In genomic region chr3R:21874982-21875466, dm6 we compare ENCODE assay signal across 6 fruit fly cellular contexts.
TF ChIP-seq lines count a peak whose summit lies in the region.

CG6656 (plus strand) TSS chr3R:21875293.

- TF ChIP-seq CTCF in whole organism, embryonic (GFP tag; optimal IDR thresholded peaks at IDR 0.05; lab: Kevin White, UChicago): no peak

TF ChIP-seq in whole organism, 6 proteins besides CTCF, POLR2A, EP300 and RAD21:
- TF ChIP-seq CG8478 (optimal IDR thresholded peaks at IDR 0.05; lab: Kevin White, UChicago) (peak; percentile 68), usp (GFP tag; optimal IDR thresholded peaks at IDR 0.05; lab: Kevin White, UChicago) (no peak), pan (optimal IDR thresholded peaks at IDR 0.05; lab: Kevin White, UChicago) (peak; percentile 72)

TF ChIP-seq in whole organism, adult, 20 proteins besides CTCF, POLR2A, EP300 and RAD21 (continues in another document):
- TF ChIP-seq ovo (GFP tag; optimal IDR thresholded peaks at IDR 0.05; lab: Kevin White, UChicago): no peak
- TF ChIP-seq CG1620 (GFP tag; optimal IDR thresholded peaks at IDR 0.05; lab: Kevin White, UChicago): no peak
- no peak for TF ChIP-seq tj (GFP tag; optimal IDR thresholded peaks at IDR 0.05; lab: Kevin White, UChicago)
- no peak for TF ChIP-seq Clk (GFP tag; optimal IDR thresholded peaks at IDR 0.05; lab: Kevin White, UChicago)
- TF ChIP-seq CG12768 (GFP tag; optimal IDR thresholded peaks at IDR 0.05; lab: Kevin White, UChicago): peak; percentile 22
- peak; percentile 12 for TF ChIP-seq CG33017 (tag; optimal IDR thresholded peaks at IDR 0.05; lab: Kevin White, UChicago)
- no peak for TF ChIP-seq pad (GFP tag; optimal IDR thresholded peaks at IDR 0.05; lab: Kevin White, UChicago)
- peak; percentile 17 for TF ChIP-seq CG7045 (GFP tag; optimal IDR thresholded peaks at IDR 0.05; lab: Kevin White, UChicago)
- TF ChIP-seq cic (GFP tag; optimal IDR thresholded peaks at IDR 0.05; lab: Kevin White, UChicago): peak; percentile 9
- no peak for TF ChIP-seq toe (GFP tag; optimal IDR thresholded peaks at IDR 0.05; lab: Kevin White, UChicago)
- TF ChIP-seq cnc (optimal IDR thresholded peaks at IDR 0.05; lab: Kevin White, UChicago): no peak
- peak; percentile 58 for TF ChIP-seq Hr96 (GFP tag; optimal IDR thresholded peaks at IDR 0.05; lab: Kevin White, UChicago)
- TF ChIP-seq CG7101 (tag; optimal IDR thresholded peaks at IDR 0.05; lab: Kevin White, UChicago): no peak
- peak; percentile 8 for TF ChIP-seq CG11617 (GFP tag; optimal IDR thresholded peaks at IDR 0.05; lab: Kevin White, UChicago)
- peak; percentile 5 for TF ChIP-seq bab1 (GFP tag; optimal IDR thresholded peaks at IDR 0.05; lab: Kevin White, UChicago)
- peak; percentile 28 for TF ChIP-seq CG14711 (tag; optimal IDR thresholded peaks at IDR 0.05; lab: Kevin White, UChicago)
- TF ChIP-seq Crg-1 (GFP tag; optimal IDR thresholded peaks at IDR 0.05; lab: Kevin White, UChicago): no peak
- no peak for TF ChIP-seq CG5204 (GFP tag; optimal IDR thresholded peaks at IDR 0.05; lab: Kevin White, UChicago)

TF ChIP-seq in whole organism, embryonic, 481 proteins besides CTCF, POLR2A, EP300 and RAD21 (continues in another document):
- TF ChIP-seq CG33213 (GFP tag; optimal IDR thresholded peaks at IDR 0.05; lab: Kevin White, UChicago): no peak
- TF ChIP-seq dimm (GFP tag; IDR thresholded peaks at IDR 0.05; lab: Robert Waterston, UW): no peak
- peak; percentile 8 for TF ChIP-seq CrebB (tag; optimal IDR thresholded peaks at IDR 0.05; lab: Kevin White, UChicago)
- TF ChIP-seq gem (tag; optimal IDR thresholded peaks at IDR 0.05; lab: Kevin White, UChicago): no peak
- TF ChIP-seq Aef1 (GFP tag; IDR thresholded peaks at IDR 0.05; lab: Robert Waterston, UW): no peak
- TF ChIP-seq her (GFP tag; optimal IDR thresholded peaks at IDR 0.05; lab: Kevin White, UChicago): no peak
- TF ChIP-seq fd3F (GFP tag; optimal IDR thresholded peaks at IDR 0.05; lab: Kevin White, UChicago): no peak
- TF ChIP-seq Dip3 (GFP tag; optimal IDR thresholded peaks at IDR 0.05; lab: Kevin White, UChicago): no peak
- no peak for TF ChIP-seq nau (GFP tag; optimal IDR thresholded peaks at IDR 0.05; lab: Kevin White, UChicago)
- no peak for TF ChIP-seq CG12942 (GFP tag; optimal IDR thresholded peaks at IDR 0.05; lab: Kevin White, UChicago)
- no peak for TF ChIP-seq nerfin-2 (GFP tag; IDR thresholded peaks at IDR 0.05; lab: Robert Waterston, UW; ENCODE audit: partially characterized antibody)
- TF ChIP-seq inv (GFP tag; IDR thresholded peaks at IDR 0.05; lab: Robert Waterston, UW; ENCODE audit: partially characterized antibody): no peak
- TF ChIP-seq Bgb (GFP tag; IDR thresholded peaks at IDR 0.05; lab: Robert Waterston, UW; ENCODE audit: partially characterized antibody): peak; percentile 38; the same call in 1 of the 2 replicates
- TF ChIP-seq Usf (GFP tag; optimal IDR thresholded peaks at IDR 0.05; lab: Kevin White, UChicago): no peak
- no peak for TF ChIP-seq CG3281 (GFP tag; optimal IDR thresholded peaks at IDR 0.05; lab: Kevin White, UChicago)
- TF ChIP-seq CG7963 (GFP tag; IDR thresholded peaks at IDR 0.05; lab: Robert Waterston, UW; ENCODE audit: partially characterized antibody): no peak
- no peak for TF ChIP-seq CG11560 (tag; IDR thresholded peaks at IDR 0.05; lab: Robert Waterston, UW)
- no peak for TF ChIP-seq gcm (GFP tag; optimal IDR thresholded peaks at IDR 0.05; lab: Kevin White, UChicago)

TF ChIP-seq in whole organism, prepupa, 60 proteins besides CTCF, POLR2A, EP300 and RAD21 (continues in another document):
- TF ChIP-seq CG6276 (GFP tag; optimal IDR thresholded peaks at IDR 0.05; lab: Kevin White, UChicago): no peak
- TF ChIP-seq Sox102F (GFP tag; optimal IDR thresholded peaks at IDR 0.05; lab: Kevin White, UChicago): no peak
- TF ChIP-seq lz (GFP tag; optimal IDR thresholded peaks at IDR 0.05; lab: Kevin White, UChicago): no peak
- TF ChIP-seq Eip75B (GFP tag; optimal IDR thresholded peaks at IDR 0.05; lab: Kevin White, UChicago): no peak
- peak; percentile 47 for TF ChIP-seq fkh (GFP tag; optimal IDR thresholded peaks at IDR 0.05; lab: Kevin White, UChicago)
- TF ChIP-seq salr (GFP tag; optimal IDR thresholded peaks at IDR 0.05; lab: Kevin White, UChicago): no peak
- TF ChIP-seq eg (GFP tag; IDR thresholded peaks at IDR 0.05; lab: Robert Waterston, UW): no peak; the same call in 2 of the 3 replicates
- TF ChIP-seq CG15336 (GFP tag; IDR thresholded peaks at IDR 0.05; lab: Robert Waterston, UW): peak; percentile 64
- TF ChIP-seq dsx (GFP tag; optimal IDR thresholded peaks at IDR 0.05; lab: Kevin White, UChicago; ENCODE audit: poor library complexity, severe bottlenecking): peak; percentile 87
- peak; percentile 76 for TF ChIP-seq Lpt (GFP tag; optimal IDR thresholded peaks at IDR 0.05; lab: Kevin White, UChicago)
- TF ChIP-seq CG6854 (GFP tag; optimal IDR thresholded peaks at IDR 0.05; lab: Kevin White, UChicago): peak; percentile 25
- TF ChIP-seq net (GFP tag; optimal IDR thresholded peaks at IDR 0.05; lab: Kevin White, UChicago): peak; percentile 2
- peak; percentile 19 for TF ChIP-seq Ets96B (tag; optimal IDR thresholded peaks at IDR 0.05; lab: Kevin White, UChicago)
- TF ChIP-seq CG3032 (tag; optimal IDR thresholded peaks at IDR 0.05; lab: Kevin White, UChicago): no peak
- no peak for TF ChIP-seq CG4318 (GFP tag; optimal IDR thresholded peaks at IDR 0.05; lab: Kevin White, UChicago)
- TF ChIP-seq fd85E (GFP tag; optimal IDR thresholded peaks at IDR 0.05; lab: Kevin White, UChicago): peak; percentile 17
- peak; percentile 80 for TF ChIP-seq CG1621 (tag; optimal IDR thresholded peaks at IDR 0.05; lab: Kevin White, UChicago)
- TF ChIP-seq fd59A (GFP tag; optimal IDR thresholded peaks at IDR 0.05; lab: Kevin White, UChicago): no peak
- no peak for TF ChIP-seq topi (GFP tag; optimal IDR thresholded peaks at IDR 0.05; lab: Kevin White, UChicago)

TF ChIP-seq in whole organism, pupa, 21 proteins besides CTCF, POLR2A, EP300 and RAD21:
- peak; percentile 61; the same call in 2 of the 3 replicates for TF ChIP-seq CG4496 (GFP tag; IDR thresholded peaks at IDR 0.05; lab: Robert Waterston, UW)
- no peak for TF ChIP-seq rn (GFP tag; IDR thresholded peaks at IDR 0.05; lab: Robert Waterston, UW)
- peak; percentile 26 for TF ChIP-seq CG13204 (GFP tag; optimal IDR thresholded peaks at IDR 0.05; lab: Kevin White, UChicago)
- peak; percentile 81; the same call in 1 of the 2 replicates for TF ChIP-seq Ets98B (GFP tag; IDR thresholded peaks at IDR 0.05; lab: Robert Waterston, UW)
- TF ChIP-seq CG8159 (tag; optimal IDR thresholded peaks at IDR 0.05; lab: Kevin White, UChicago): peak; percentile 28
- TF ChIP-seq CG34367 (tag; optimal IDR thresholded peaks at IDR 0.05; lab: Kevin White, UChicago): no peak
- TF ChIP-seq Snoo (tag; optimal IDR thresholded peaks at IDR 0.05; lab: Kevin White, UChicago): peak; percentile 47
- peak; percentile 74; the same call in 1 of the 2 replicates for TF ChIP-seq CG12605 (GFP tag; IDR thresholded peaks at IDR 0.05; lab: Robert Waterston, UW)
- peak; percentile 67 for TF ChIP-seq CG32121 (GFP tag; IDR thresholded peaks at IDR 0.05; lab: Robert Waterston, UW)
- TF ChIP-seq EcR (GFP tag; optimal IDR thresholded peaks at IDR 0.05; lab: Kevin White, UChicago): peak; percentile 86
- peak; percentile 45; the same call in 1 of the 3 replicates for TF ChIP-seq fd96Ca (GFP tag; IDR thresholded peaks at IDR 0.05; lab: Robert Waterston, UW)
- TF ChIP-seq CG17806 (tag; optimal IDR thresholded peaks at IDR 0.05; lab: Kevin White, UChicago): no peak
- TF ChIP-seq Pif1A (GFP tag; optimal IDR thresholded peaks at IDR 0.05; lab: Kevin White, UChicago): peak; percentile 29
- peak; percentile 11 for TF ChIP-seq CG15710 (tag; optimal IDR thresholded peaks at IDR 0.05; lab: Kevin White, UChicago)
- no peak for TF ChIP-seq CG8301 (tag; optimal IDR thresholded peaks at IDR 0.05; lab: Kevin White, UChicago)
- no peak for TF ChIP-seq CG9948 (tag; optimal IDR thresholded peaks at IDR 0.05; lab: Kevin White, UChicago)
- TF ChIP-seq CG10348 (GFP tag; IDR thresholded peaks at IDR 0.05; lab: Robert Waterston, UW): no peak
- TF ChIP-seq gl (tag; optimal IDR thresholded peaks at IDR 0.05; lab: Kevin White, UChicago): no peak

TF ChIP-seq in whole organism, wandering third instar larva, 38 proteins besides CTCF, POLR2A, EP300 and RAD21:
- TF ChIP-seq OdsH (GFP tag; optimal IDR thresholded peaks at IDR 0.05; lab: Kevin White, UChicago) (peak; percentile 24), Dif (GFP tag; optimal IDR thresholded peaks at IDR 0.05; lab: Kevin White, UChicago; ENCODE audit: partially characterized antibody) (peak; percentile 93), N (GFP tag; optimal IDR thresholded peaks at IDR 0.05; lab: Kevin White, UChicago) (no peak), dl (GFP tag; optimal IDR thresholded peaks at IDR 0.05; lab: Kevin White, UChicago; ENCODE audit: insufficient read depth in 1 of 2, partially characterized antibody in 2 of 2) (peak; percentile 86 to 91), HLH106 (tag; optimal IDR thresholded peaks at IDR 0.05; lab: Kevin White, UChicago) (peak; percentile 9), dmrt93B (GFP tag; optimal IDR thresholded peaks at IDR 0.05; lab: Kevin White, UChicago) (no peak), Jra (GFP tag; optimal IDR thresholded peaks at IDR 0.05; lab: Kevin White, UChicago) (no peak), Vsx2 (GFP tag; optimal IDR thresholded peaks at IDR 0.05; lab: Kevin White, UChicago; ENCODE audit: partially characterized antibody) (peak; percentile 70), fru (GFP tag; optimal IDR thresholded peaks at IDR 0.05; lab: Kevin White, UChicago) (peak; percentile 46), foxo (GFP tag; optimal IDR thresholded peaks at IDR 0.05; lab: Kevin White, UChicago) (no peak), Hnf4 (GFP tag; optimal IDR thresholded peaks at IDR 0.05; lab: Kevin White, UChicago) (peak; percentile 62), CG32264 (GFP tag; optimal IDR thresholded peaks at IDR 0.05; lab: Kevin White, UChicago) (peak; percentile 14), Rel (GFP tag; optimal IDR thresholded peaks at IDR 0.05; lab: Kevin White, UChicago) (no peak), Rel (tag; optimal IDR thresholded peaks at IDR 0.05; lab: Kevin White, UChicago) (peak; percentile 41), woc (GFP tag; optimal IDR thresholded peaks at IDR 0.05; lab: Kevin White, UChicago) (peak; percentile 57)
